Fruit fly (Drosophila melanogaster) whole organism, prepupa: Measurements from ENCODE around the gene pyd.

Experiments
- Blimp-1 ChIP-seq: fragments of 200-800 bp; sonication (Bioruptor generic); optimal IDR thresholded peaks from 3 replicates; lab custom pipeline; 2017; ENCODE audit warnings: missing biosample characterization, missing genetic modification characterization, mild to moderate bottlenecking, moderate library complexity, missing genetic modification reagents
- CG10631 ChIP-seq: fragments of 200-800 bp; sonication (Bioruptor generic); optimal IDR thresholded peaks from 2 replicates; lab custom pipeline; 2016; ENCODE audit warnings: missing biosample characterization, missing genetic modification characterization
- CG10669 ChIP-seq: fragments of 200-800 bp; sonication (Bioruptor generic); optimal IDR thresholded peaks from 3 replicates; lab custom pipeline; 2018; ENCODE audit warnings: missing biosample characterization, mild to moderate bottlenecking, missing genetic modification characterization, moderate library complexity
- CG11294 ChIP-seq: fragments of 200-800 bp; sonication (Bioruptor generic); IDR thresholded peaks from 2 replicates; pipeline ENCODE4 v1.3.6; 2022; ENCODE audit warnings: missing biosample characterization, missing genetic modification characterization
- CG11762 ChIP-seq: fragments of 200-800 bp; sonication (Bioruptor generic); optimal IDR thresholded peaks from 3 replicates; lab custom pipeline; 2016; ENCODE audit warnings: missing biosample characterization, missing genetic modification characterization; ENCODE audit not compliant: insufficient read depth
- CG11902 ChIP-seq: fragments of 200-800 bp; sonication (Bioruptor generic); optimal IDR thresholded peaks from 3 replicates; lab custom pipeline; 2016; ENCODE audit warnings: missing biosample characterization, missing genetic modification characterization
- CG16779 ChIP-seq: fragments of 200-800 bp; sonication (Bioruptor generic); optimal IDR thresholded peaks from 3 replicates; lab custom pipeline; 2017; ENCODE audit warnings: missing biosample characterization, mild to moderate bottlenecking, missing genetic modification characterization
- CG31627 ChIP-seq: fragments of 200-800 bp; sonication (Bioruptor generic); optimal IDR thresholded peaks from 3 replicates; lab custom pipeline; 2016; ENCODE audit warnings: missing biosample characterization, missing genetic modification characterization
- CG34406 ChIP-seq: fragments of 200-800 bp; sonication (Bioruptor generic); optimal IDR thresholded peaks from 3 replicates; lab custom pipeline; 2016; ENCODE audit warnings: missing biosample characterization, missing genetic modification characterization
- CG3919 ChIP-seq: fragments of 200-800 bp; sonication (Bioruptor generic); optimal IDR thresholded peaks from 3 replicates; lab custom pipeline; 2016; ENCODE audit warnings: missing biosample characterization, missing genetic modification characterization
- CG4318 ChIP-seq: fragments of 200-800 bp; sonication (Bioruptor generic); optimal IDR thresholded peaks from 3 replicates; lab custom pipeline; 2017; ENCODE audit warnings: missing biosample characterization, mild to moderate bottlenecking, missing genetic modification characterization
- CG6163 ChIP-seq: fragments of 200-800 bp; sonication (Bioruptor generic); IDR thresholded peaks from 3 replicates; pipeline ENCODE4 v1.3.6; 2022; ENCODE audit warnings: missing biosample characterization, missing genetic modification characterization
- CG6276 ChIP-seq: fragments of 200-800 bp; sonication (Bioruptor generic); optimal IDR thresholded peaks from 2 replicates; lab custom pipeline; 2017; ENCODE audit warnings: missing biosample characterization, mild to moderate bottlenecking, missing genetic modification characterization
- CG6792 ChIP-seq: fragments of 200-800 bp; sonication (Bioruptor generic); optimal IDR thresholded peaks from 3 replicates; lab custom pipeline; 2016; ENCODE audit warnings: missing biosample characterization, missing genetic modification characterization
- CG6808 ChIP-seq: fragments of 200-800 bp; sonication (Bioruptor generic); optimal IDR thresholded peaks from 3 replicates; lab custom pipeline; 2017; ENCODE audit warnings: missing biosample characterization, missing genetic modification characterization, mild to moderate bottlenecking, moderate library complexity, missing genetic modification reagents
- CG6854 ChIP-seq: fragments of 200-800 bp; sonication (Bioruptor generic); optimal IDR thresholded peaks from 2 replicates; lab custom pipeline; 2017; ENCODE audit warnings: missing biosample characterization, mild to moderate bottlenecking, missing genetic modification characterization
- CG7368 ChIP-seq: fragments of 200-800 bp; sonication (Bioruptor generic); optimal IDR thresholded peaks from 3 replicates; lab custom pipeline; 2016; ENCODE audit warnings: missing biosample characterization, missing genetic modification characterization
- CG8632 ChIP-seq: fragments of 200-800 bp; sonication (Bioruptor generic); optimal IDR thresholded peaks from 3 replicates; lab custom pipeline; 2016; ENCODE audit warnings: missing biosample characterization, missing genetic modification characterization
- Eip78C ChIP-seq: fragments of 200-800 bp; sonication (Bioruptor generic); peaks from one replicate; lab custom pipeline; 2016; ENCODE audit warnings: missing biosample characterization, missing genetic modification characterization
- Eip93F ChIP-seq: fragments of 200-800 bp; sonication (Bioruptor generic); optimal IDR thresholded peaks from 2 replicates; lab custom pipeline; 2016; ENCODE audit warnings: missing biosample characterization, mild to moderate bottlenecking, missing genetic modification characterization
- Ets21C ChIP-seq: fragments of 200-800 bp; sonication (Bioruptor generic); optimal IDR thresholded peaks from 3 replicates; lab custom pipeline; 2016; ENCODE audit warnings: missing biosample characterization, missing genetic modification characterization
- Ets96B ChIP-seq: fragments of 200-800 bp; optimal IDR thresholded peaks from 2 replicates; lab custom pipeline; 2019; ENCODE audit warnings: missing biosample characterization, mild to moderate bottlenecking, missing genetic modification characterization, moderate library complexity
- Gug ChIP-seq: fragments of 200-800 bp; sonication (Bioruptor generic); IDR thresholded peaks from 2 replicates; pipeline ENCODE4 v1.3.6; 2022; ENCODE audit warnings: missing biosample characterization, missing genetic modification characterization
- Hr39 ChIP-seq: fragments of 200-800 bp; sonication (Bioruptor generic); optimal IDR thresholded peaks from 2 replicates; lab custom pipeline; 2016; ENCODE audit warnings: missing biosample characterization, missing genetic modification characterization
- Hr4 ChIP-seq: fragments of 200-800 bp; sonication (Bioruptor generic); optimal IDR thresholded peaks from 3 replicates; lab custom pipeline; 2016; ENCODE audit warnings: missing biosample characterization, missing genetic modification characterization
- Met ChIP-seq: fragments of 200-800 bp; sonication (Bioruptor generic); optimal IDR thresholded peaks from 3 replicates; lab custom pipeline; 2016; ENCODE audit warnings: missing biosample characterization, missing genetic modification characterization
- OdsH ChIP-seq: fragments of 200-800 bp; sonication (Bioruptor generic); optimal IDR thresholded peaks from 3 replicates; lab custom pipeline; 2016; ENCODE audit warnings: missing biosample characterization, missing genetic modification characterization
- Sox102F ChIP-seq: fragments of 200-800 bp; sonication (Bioruptor generic); optimal IDR thresholded peaks from 2 replicates; lab custom pipeline; 2016; ENCODE audit warnings: missing biosample characterization, mild to moderate bottlenecking, missing genetic modification characterization
- Sox14 ChIP-seq: fragments of 200-800 bp; sonication (Bioruptor generic); optimal IDR thresholded peaks from 3 replicates; lab custom pipeline; 2016; ENCODE audit warnings: missing biosample characterization, missing genetic modification characterization
- achi ChIP-seq: fragments of 200-800 bp; sonication (Bioruptor generic); optimal IDR thresholded peaks from 3 replicates; lab custom pipeline; 2016; ENCODE audit warnings: missing biosample characterization, missing genetic modification characterization
- acj6 ChIP-seq: fragments of 200-800 bp; sonication (Bioruptor generic); optimal IDR thresholded peaks from 3 replicates; lab custom pipeline; 2016; ENCODE audit warnings: missing biosample characterization, missing genetic modification characterization
- cyc ChIP-seq: fragments of 200-800 bp; sonication (Bioruptor generic); optimal IDR thresholded peaks from 3 replicates; lab custom pipeline; 2016; ENCODE audit warnings: missing biosample characterization, missing genetic modification characterization
- dac ChIP-seq: fragments of 200-800 bp; sonication (Bioruptor generic); optimal IDR thresholded peaks from 2 replicates; lab custom pipeline; 2017; ENCODE audit warnings: missing biosample characterization, mild to moderate bottlenecking, missing genetic modification characterization
- dsx ChIP-seq: fragments of 200-800 bp; optimal IDR thresholded peaks from 3 replicates; lab custom pipeline; 2019; ENCODE audit warnings: missing biosample characterization, mild to moderate bottlenecking, missing genetic modification characterization, moderate library complexity; ENCODE audit not compliant: poor library complexity, severe bottlenecking
- eg ChIP-seq: fragments of 200-800 bp; sonication (Bioruptor generic); IDR thresholded peaks from 3 replicates; pipeline ENCODE4 v1.3.6; 2022; ENCODE audit warnings: missing biosample characterization, missing genetic modification characterization
- esn ChIP-seq: fragments of 200-800 bp; sonication (Bioruptor generic); optimal IDR thresholded peaks from 2 replicates; lab custom pipeline; 2016; ENCODE audit warnings: missing biosample characterization, mild to moderate bottlenecking, missing genetic modification characterization, moderate library complexity
- fd59A ChIP-seq: fragments of 200-800 bp; sonication (Bioruptor generic); optimal IDR thresholded peaks from 2 replicates; lab custom pipeline; 2017; ENCODE audit warnings: missing biosample characterization, mild to moderate bottlenecking, missing genetic modification characterization, missing genetic modification reagents
- fd85E ChIP-seq: fragments of 200-800 bp; sonication (Bioruptor generic); optimal IDR thresholded peaks from 3 replicates; lab custom pipeline; 2016; ENCODE audit warnings: missing biosample characterization, missing genetic modification characterization
- lz ChIP-seq: fragments of 200-800 bp; sonication (Bioruptor generic); optimal IDR thresholded peaks from 3 replicates; lab custom pipeline; 2016; ENCODE audit warnings: missing biosample characterization, missing genetic modification characterization
- net ChIP-seq: fragments of 200-800 bp; sonication (Bioruptor generic); optimal IDR thresholded peaks from 3 replicates; lab custom pipeline; 2016; ENCODE audit warnings: missing biosample characterization, missing genetic modification characterization
- pdm3 ChIP-seq: fragments of 200-800 bp; sonication (Bioruptor generic); optimal IDR thresholded peaks from 3 replicates; lab custom pipeline; 2016; ENCODE audit warnings: missing biosample characterization, missing genetic modification characterization
- salr ChIP-seq, 2 experiments: fragments of 200-800 bp; sonication (Bioruptor generic); optimal IDR thresholded peaks; 3 replicates each; lab custom pipeline; 2016 to 2018; ENCODE audit warnings: missing biosample characterization in 2 of 2, missing genetic modification characterization in 2 of 2, mild to moderate bottlenecking in 1 of 2
- spab ChIP-seq: fragments of 200-800 bp; sonication (Bioruptor generic); optimal IDR thresholded peaks from 2 replicates; lab custom pipeline; 2017; ENCODE audit warnings: missing biosample characterization, mild to moderate bottlenecking, missing genetic modification characterization, missing genetic modification reagents
- ss ChIP-seq, 2 experiments: fragments of 200-800 bp; sonication (Bioruptor generic); optimal IDR thresholded peaks; 2 replicates in 1 of 2; 3 replicates in 1 of 2; lab custom pipeline; 2017 to 2018; ENCODE audit warnings: mild to moderate bottlenecking in 2 of 2, missing biosample characterization in 2 of 2, missing genetic modification characterization in 2 of 2, moderate library complexity in 1 of 2
- svp ChIP-seq: fragments of 200-800 bp; sonication (Bioruptor generic); peaks from one replicate; lab custom pipeline; 2016; ENCODE audit warnings: missing biosample characterization, missing genetic modification characterization
- topi ChIP-seq: fragments of 200-800 bp; sonication (Bioruptor generic); optimal IDR thresholded peaks from 3 replicates; lab custom pipeline; 2016; ENCODE audit warnings: missing biosample characterization, missing genetic modification characterization
- vri ChIP-seq: fragments of 200-800 bp; sonication (Bioruptor generic); optimal IDR thresholded peaks from 3 replicates; lab custom pipeline; 2016; ENCODE audit warnings: missing biosample characterization, mild to moderate bottlenecking, missing genetic modification characterization

The pyd gene

dm6 chr3R:8890441-8890840, 41.3 kb downstream of the pyd start (continued):
- no peak for TF ChIP-seq Sox102F (GFP tag; lab: Kevin White, UChicago)
- TF ChIP-seq CG6163 (GFP tag; lab: Robert Waterston, UW): 0 out of 3 replicates have a peak, but pooled peaks have one; percentile 48
- TF ChIP-seq CG10669 (GFP tag; lab: Kevin White, UChicago): peak; percentile 47
- TF ChIP-seq CG6792: no peak
- TF ChIP-seq CG6854 (GFP tag; lab: Kevin White, UChicago): no peak
- TF ChIP-seq salr (GFP tag; optimal IDR thresholded peaks at IDR 0.05; lab: Kevin White, UChicago): no peak
- TF ChIP-seq CG6808: peak; percentile 49
- TF ChIP-seq CG7368 (GFP tag; lab: Kevin White, UChicago): peak; percentile 16

DNA sequence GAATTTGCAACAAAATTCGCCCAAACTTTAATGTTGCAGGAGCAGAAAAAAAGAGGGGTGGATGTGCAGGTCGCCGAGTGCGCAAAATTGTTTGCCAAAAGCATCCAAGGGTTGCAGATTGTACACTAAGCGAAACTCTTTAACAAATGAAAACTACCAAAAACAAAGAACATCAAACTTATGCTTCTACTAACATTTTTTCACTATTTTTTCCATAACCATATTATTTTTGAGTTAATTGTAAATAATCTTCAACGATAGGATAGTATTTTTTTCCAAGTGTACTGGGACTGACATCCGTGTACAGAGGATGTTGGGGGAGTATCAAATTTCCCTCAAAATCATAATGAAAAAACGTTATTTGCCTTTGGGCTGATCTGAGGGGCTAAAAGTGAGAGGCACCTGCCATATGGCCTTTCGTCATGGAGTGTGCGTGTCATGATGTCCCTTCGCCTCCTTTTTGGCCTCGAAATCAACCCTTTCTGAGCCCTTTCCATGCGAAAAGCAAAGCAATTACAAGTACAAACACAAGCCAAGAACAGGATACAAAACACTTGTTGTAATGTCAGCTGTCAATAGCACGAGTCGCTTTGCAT, 44.8 kb downstream of the pyd start:
- peak; percentile 42 for TF ChIP-seq CG7368 (GFP tag; lab: Kevin White, UChicago)
- TF ChIP-seq dsx (GFP tag; lab: Kevin White, UChicago): peak; percentile 67
- TF ChIP-seq CG10631 (GFP tag; lab: Kevin White, UChicago): peak; percentile 57
- TF ChIP-seq Ets96B (tag; lab: Kevin White, UChicago): peak; percentile 63
- TF ChIP-seq Met (GFP tag; lab: Kevin White, UChicago): peak; percentile 83
- peak; percentile 42 for TF ChIP-seq CG11902
- no peak for TF ChIP-seq Eip93F (GFP tag; lab: Kevin White, UChicago)
- TF ChIP-seq CG6276: peak; percentile 30
- no peak for TF ChIP-seq dac
- peak; percentile 82 for TF ChIP-seq esn (GFP tag; lab: Kevin White, UChicago)
- TF ChIP-seq Sox14 (GFP tag; lab: Kevin White, UChicago): peak; percentile 61
- TF ChIP-seq CG11762 (GFP tag; lab: Kevin White, UChicago): peak; percentile 34
- no peak for TF ChIP-seq fd85E
- peak; percentile 66 for TF ChIP-seq CG34406 (GFP tag; lab: Kevin White, UChicago)
- peak; percentile 46 for TF ChIP-seq CG6808
- peak; percentile 65 for TF ChIP-seq CG6854 (GFP tag; lab: Kevin White, UChicago)
- TF ChIP-seq eg (GFP tag; lab: Robert Waterston, UW): peak; percentile 41; the same call in 1 of the 3 replicates
- no peak for TF ChIP-seq CG4318 (GFP tag; lab: Kevin White, UChicago)
- peak; percentile 71 for TF ChIP-seq OdsH (GFP tag; lab: Kevin White, UChicago)
- no peak for TF ChIP-seq Blimp-1 (GFP tag; lab: Kevin White, UChicago)
- TF ChIP-seq CG3919 (GFP tag; lab: Kevin White, UChicago): peak; percentile 73
- TF ChIP-seq ss (GFP tag; optimal IDR thresholded peaks at IDR 0.05; lab: Kevin White, UChicago): peak; percentile 46 to 72
- 0 out of 2 replicates have a peak, but pooled peaks have one; percentile 16 for TF ChIP-seq CG11294 (GFP tag; lab: Robert Waterston, UW)
- TF ChIP-seq cyc (GFP tag; lab: Kevin White, UChicago): peak; percentile 78
- peak; percentile 76 for TF ChIP-seq CG6792
- TF ChIP-seq CG10669 (GFP tag; lab: Kevin White, UChicago): peak; percentile 65
- TF ChIP-seq svp (GFP tag; lab: Kevin White, UChicago): peak; percentile 93
- peak; percentile 77 for TF ChIP-seq Sox102F (GFP tag; lab: Kevin White, UChicago)
- peak; percentile 62 for TF ChIP-seq pdm3 (GFP tag; lab: Kevin White, UChicago)
- peak; percentile 57 for TF ChIP-seq spab (GFP tag; lab: Kevin White, UChicago)
- peak; percentile 40 for TF ChIP-seq Hr4 (GFP tag; lab: Kevin White, UChicago)
- peak; percentile 80 for TF ChIP-seq CG6163 (GFP tag; lab: Robert Waterston, UW)
- peak; percentile 60 for TF ChIP-seq vri (GFP tag; lab: Kevin White, UChicago)
- peak; percentile 52 for TF ChIP-seq Ets21C (GFP tag; lab: Kevin White, UChicago)
- TF ChIP-seq fd59A (GFP tag; lab: Kevin White, UChicago): peak; percentile 35
- TF ChIP-seq acj6: peak; percentile 68
- TF ChIP-seq CG8632: peak; percentile 51
- peak; percentile 9 for TF ChIP-seq CG16779 (tag; lab: Kevin White, UChicago)
- peak; percentile 58 for TF ChIP-seq achi (GFP tag; lab: Kevin White, UChicago)
- no peak for TF ChIP-seq Gug (GFP tag; lab: Robert Waterston, UW)
- TF ChIP-seq CG31627 (GFP tag; lab: Kevin White, UChicago): peak; percentile 78
- TF ChIP-seq lz (GFP tag; lab: Kevin White, UChicago): peak; percentile 71
- TF ChIP-seq topi (GFP tag; lab: Kevin White, UChicago): peak; percentile 75
- peak; percentile 75 for TF ChIP-seq Hr39
- peak; percentile 32 for TF ChIP-seq net (GFP tag; lab: Kevin White, UChicago)
- peak; percentile 91 for TF ChIP-seq Eip78C
